Fruit fly (Drosophila melanogaster) whole organism, embryonic: ENCODE results near the gene Polr1B.
A peak's percentile ranks its signal among the peaks of the same experiment; 100 is the strongest.

Source experiments
- Adf1 ChIP-seq: fragments of 200-800 bp; sonication (Bioruptor generic); IDR thresholded peaks from 2 replicates; pipeline ENCODE4 v1.3.6; 2022; ENCODE audit warnings: missing biosample characterization, missing genetic modification characterization
- Antp ChIP-seq: fragments of 200-800 bp; sonication (Bioruptor generic); optimal IDR thresholded peaks from 3 replicates; lab custom pipeline; 2016; ENCODE audit warnings: missing biosample characterization, missing genetic modification characterization
- Bgb ChIP-seq: fragments of 200-800 bp; sonication (Bioruptor generic); IDR thresholded peaks from 2 replicates; pipeline ENCODE4 v1.3.6; 2022; ENCODE audit warnings: missing biosample characterization, missing genetic modification characterization; ENCODE audit not compliant: partially characterized antibody
- CG13624 ChIP-seq: fragments of 200-800 bp; sonication (Bioruptor generic); optimal IDR thresholded peaks from 2 replicates; lab custom pipeline; 2016; ENCODE audit warnings: missing biosample characterization, missing genetic modification characterization
- CG13894 ChIP-seq: fragments of 200-800 bp; sonication (Bioruptor generic); optimal IDR thresholded peaks from 3 replicates; lab custom pipeline; 2018; ENCODE audit warnings: missing biosample characterization, mild to moderate bottlenecking, missing genetic modification characterization, moderate library complexity
- CG14710 ChIP-seq: fragments of 200-800 bp; sonication (Bioruptor generic); optimal IDR thresholded peaks from 3 replicates; lab custom pipeline; 2019; ENCODE audit warnings: missing biosample characterization, mild to moderate bottlenecking, missing genetic modification characterization, moderate library complexity
- CG15514 ChIP-seq: fragments of 200-800 bp; sonication (Bioruptor generic); optimal IDR thresholded peaks from 3 replicates; lab custom pipeline; 2017; ENCODE audit warnings: missing biosample characterization, missing genetic modification characterization, mild to moderate bottlenecking, moderate library complexity, missing genetic modification reagents
- CG17361 ChIP-seq: fragments of 200-800 bp; sonication (Bioruptor generic); IDR thresholded peaks from 3 replicates; pipeline ENCODE4 v1.3.6; 2022; ENCODE audit warnings: missing biosample characterization, missing genetic modification characterization
- CG17385 ChIP-seq: fragments of 200-800 bp; sonication (Bioruptor generic); optimal IDR thresholded peaks from 3 replicates; lab custom pipeline; 2018; ENCODE audit warnings: missing biosample characterization, mild to moderate bottlenecking, missing genetic modification characterization
- CG2129 ChIP-seq: fragments of 200-800 bp; sonication (Bioruptor generic); IDR thresholded peaks from 2 replicates; pipeline ENCODE4 v1.3.6; 2022; ENCODE audit warnings: missing biosample characterization, missing genetic modification characterization; ENCODE audit not compliant: partially characterized antibody
- CG2202 ChIP-seq: fragments of 200-800 bp; sonication (Bioruptor generic); optimal IDR thresholded peaks from 2 replicates; lab custom pipeline; 2018; ENCODE audit warnings: missing biosample characterization, mild to moderate bottlenecking, missing genetic modification characterization
- CG30020 ChIP-seq: fragments of 200-800 bp; optimal IDR thresholded peaks from 2 replicates; lab custom pipeline; 2019; ENCODE audit warnings: missing biosample characterization, mild to moderate bottlenecking, missing genetic modification characterization, moderate library complexity
- CG34422 ChIP-seq: fragments of 200-800 bp; sonication (Bioruptor generic); IDR thresholded peaks from 3 replicates; pipeline ENCODE4 v1.3.6; 2022; ENCODE audit warnings: missing biosample characterization, missing genetic modification characterization
- CG4424 ChIP-seq: fragments of 200-800 bp; sonication (Bioruptor generic); optimal IDR thresholded peaks from 3 replicates; lab custom pipeline; 2016; ENCODE audit warnings: missing biosample characterization, missing genetic modification characterization
- CG4730 ChIP-seq: fragments of 200-800 bp; sonication (Bioruptor generic); IDR thresholded peaks from 2 replicates; pipeline ENCODE4 v1.3.6; 2022; ENCODE audit warnings: missing biosample characterization, missing genetic modification characterization
- CG5953 ChIP-seq: fragments of 200-800 bp; sonication (Bioruptor generic); IDR thresholded peaks from 2 replicates; pipeline ENCODE4 v1.3.6; 2022; ENCODE audit warnings: missing biosample characterization, missing genetic modification characterization
- CG7271 ChIP-seq: fragments of 200-800 bp; sonication (Bioruptor generic); optimal IDR thresholded peaks from 2 replicates; lab custom pipeline; 2018; ENCODE audit warnings: missing biosample characterization, mild to moderate bottlenecking, missing genetic modification characterization, moderate library complexity
- CG7556 ChIP-seq: fragments of 200-800 bp; sonication (Bioruptor generic); optimal IDR thresholded peaks from 2 replicates; lab custom pipeline; 2017; ENCODE audit warnings: missing biosample characterization, mild to moderate bottlenecking, missing genetic modification characterization
- CG7963 ChIP-seq: fragments of 200-800 bp; sonication (Bioruptor generic); IDR thresholded peaks from 3 replicates; pipeline ENCODE4 v1.3.6; 2022; ENCODE audit warnings: missing biosample characterization, missing genetic modification characterization; ENCODE audit not compliant: partially characterized antibody
- CG8290 ChIP-seq, 3 experiments: fragments of 200-800 bp; sonication (Bioruptor generic); optimal IDR thresholded peaks; 2 replicates each; lab custom pipeline; 2016 to 2019; ENCODE audit warnings: missing biosample characterization in 3 of 3, missing genetic modification characterization in 3 of 3, mild to moderate bottlenecking in 2 of 3, moderate library complexity in 1 of 3
- D ChIP-seq, 2 experiments: fragments of 200-800 bp in 1 of 2; fragments of >200 bp in 1 of 2; sonication (Bioruptor generic) in 1 of 2; optimal IDR thresholded peaks; 2 replicates in 1 of 2; 3 replicates in 1 of 2; lab custom pipeline; 2017; ENCODE audit warnings: mild to moderate bottlenecking in 1 of 2, missing biosample characterization in 1 of 2, missing genetic modification characterization in 1 of 2, missing genetic modification reagents in 1 of 2
- Dp ChIP-seq: fragments of 200-800 bp; sonication (Bioruptor generic); optimal IDR thresholded peaks from 2 replicates; lab custom pipeline; 2018; ENCODE audit warnings: missing biosample characterization, mild to moderate bottlenecking, missing genetic modification characterization, moderate library complexity
- Ets97D ChIP-seq: fragments of 200-800 bp; sonication (Bioruptor generic); optimal IDR thresholded peaks from 3 replicates; lab custom pipeline; 2016; ENCODE audit warnings: missing biosample characterization, missing genetic modification characterization
- Fer2 ChIP-seq: fragments of 200-800 bp; sonication (Bioruptor generic); optimal IDR thresholded peaks from 2 replicates; lab custom pipeline; 2018; ENCODE audit warnings: missing biosample characterization, mild to moderate bottlenecking, missing genetic modification characterization, moderate library complexity
- H2.0 ChIP-seq: fragments of 200-800 bp; sonication (Bioruptor generic); IDR thresholded peaks from 2 replicates; pipeline ENCODE4 v1.3.6; 2022; ENCODE audit warnings: missing biosample characterization, missing genetic modification characterization
- HLH4C ChIP-seq: fragments of 200-800 bp; sonication (Bioruptor generic); IDR thresholded peaks from 3 replicates; pipeline ENCODE4 v1.3.6; 2022; ENCODE audit warnings: missing biosample characterization, missing genetic modification characterization; ENCODE audit not compliant: partially characterized antibody
- HmgD ChIP-seq: fragments of 200-800 bp; sonication (Bioruptor generic); optimal IDR thresholded peaks from 3 replicates; lab custom pipeline; 2016; ENCODE audit warnings: missing biosample characterization, missing genetic modification characterization
- Lhr ChIP-seq: fragments of 200-800 bp; sonication (Bioruptor generic); optimal IDR thresholded peaks from 3 replicates; lab custom pipeline; 2017; ENCODE audit warnings: mild to moderate bottlenecking, missing biosample characterization, missing genetic modification reagents, missing genetic modification characterization
- Mad ChIP-seq: fragments of 200-800 bp; sonication (Bioruptor generic); optimal IDR thresholded peaks from 2 replicates; lab custom pipeline; 2016; ENCODE audit warnings: missing biosample characterization, missing genetic modification characterization
- NFAT ChIP-seq: fragments of 200-800 bp; sonication (Bioruptor generic); IDR thresholded peaks from 2 replicates; pipeline ENCODE4 v1.3.6; 2022; ENCODE audit warnings: missing biosample characterization, missing genetic modification characterization
- Xbp1 ChIP-seq: fragments of 200-800 bp; sonication (Bioruptor generic); optimal IDR thresholded peaks from 3 replicates; lab custom pipeline; 2016; ENCODE audit warnings: missing biosample characterization, mild to moderate bottlenecking, missing genetic modification characterization
- bab2 ChIP-seq: fragments of 200-800 bp; sonication (Bioruptor generic); optimal IDR thresholded peaks from 2 replicates; lab custom pipeline; 2016; ENCODE audit warnings: missing biosample characterization, missing genetic modification characterization
- bbx ChIP-seq: fragments of 200-800 bp; sonication (Bioruptor generic); IDR thresholded peaks from 2 replicates; pipeline ENCODE4 v1.3.6; 2022; ENCODE audit warnings: missing biosample characterization, missing genetic modification characterization; ENCODE audit not compliant: partially characterized antibody
- emc ChIP-seq: fragments of 200-800 bp; sonication (Bioruptor generic); optimal IDR thresholded peaks from 2 replicates; lab custom pipeline; 2016; ENCODE audit warnings: missing biosample characterization, missing genetic modification characterization
- gro ChIP-seq: fragments of 200-800 bp; sonication (Bioruptor generic); optimal IDR thresholded peaks from 2 replicates; lab custom pipeline; 2016; ENCODE audit warnings: missing biosample characterization, missing genetic modification characterization
- mld ChIP-seq: fragments of 200-800 bp; sonication (Bioruptor generic); IDR thresholded peaks from 3 replicates; pipeline ENCODE4 v1.3.6; 2022; ENCODE audit warnings: missing biosample characterization, missing genetic modification characterization; ENCODE audit not compliant: partially characterized antibody
- nau ChIP-seq: fragments of 200-800 bp; sonication (Bioruptor generic); optimal IDR thresholded peaks from 3 replicates; lab custom pipeline; 2017; ENCODE audit warnings: missing biosample characterization, mild to moderate bottlenecking, missing genetic modification characterization, missing genetic modification reagents
- nom ChIP-seq: fragments of 200-800 bp; sonication (Bioruptor generic); optimal IDR thresholded peaks from 2 replicates; lab custom pipeline; 2017; ENCODE audit warnings: missing biosample characterization, missing genetic modification characterization, mild to moderate bottlenecking, moderate library complexity, missing genetic modification reagents
- otp ChIP-seq: fragments of 200-800 bp; sonication (Bioruptor generic); IDR thresholded peaks from 3 replicates; pipeline ENCODE4, ENCODE4 v1.3.6; 2022; ENCODE audit warnings: missing biosample characterization, missing genetic modification characterization
- pzg ChIP-seq: fragments of 200-800 bp; sonication (Bioruptor generic); optimal IDR thresholded peaks from 3 replicates; lab custom pipeline; 2018; ENCODE audit warnings: missing biosample characterization, mild to moderate bottlenecking, missing genetic modification characterization, moderate library complexity
- scrt ChIP-seq: fragments of 200-800 bp; sonication (Bioruptor generic); optimal IDR thresholded peaks from 2 replicates; lab custom pipeline; 2018; ENCODE audit warnings: missing biosample characterization, mild to moderate bottlenecking, missing genetic modification characterization, moderate library complexity
- sqz ChIP-seq: fragments of 200-800 bp; sonication (Bioruptor generic); optimal IDR thresholded peaks from 3 replicates; lab custom pipeline; 2018; ENCODE audit warnings: missing biosample characterization, mild to moderate bottlenecking, missing genetic modification characterization
- tgo ChIP-seq: fragments of 200-800 bp; sonication (Bioruptor generic); IDR thresholded peaks from 3 replicates; pipeline ENCODE4 v1.3.6; 2022; ENCODE audit warnings: missing biosample characterization, missing genetic modification characterization
- twi ChIP-seq: fragments of 200-800 bp; optimal IDR thresholded peaks from 2 replicates; lab custom pipeline; 2019; ENCODE audit warnings: missing biosample characterization, mild to moderate bottlenecking, missing genetic modification characterization, moderate library complexity
- vnd ChIP-seq: fragments of 200-800 bp; sonication (Bioruptor generic); IDR thresholded peaks from 3 replicates; pipeline ENCODE4 v1.3.6; 2022; ENCODE audit warnings: missing biosample characterization, missing genetic modification characterization; ENCODE audit not compliant: partially characterized antibody
- zen2 ChIP-seq: fragments of 200-800 bp; sonication (Bioruptor generic); IDR thresholded peaks from 3 replicates; pipeline ENCODE4 v1.3.6; 2022; ENCODE audit warnings: missing biosample characterization, missing genetic modification characterization; ENCODE audit not compliant: partially characterized antibody
- zf30C ChIP-seq: fragments of 200-800 bp; sonication (Bioruptor generic); optimal IDR thresholded peaks from 3 replicates; lab custom pipeline; 2018; ENCODE audit warnings: missing biosample characterization, mild to moderate bottlenecking, missing genetic modification characterization

Gene Polr1B

dm6 chr2L:421119-421821 lies 17.2 kb downstream of the Polr1B start, which contains the start of the genes CG11885 and CG13692 (continued):
- TF ChIP-seq sqz (GFP tag; lab: Kevin White, UChicago): peak; percentile 81
- no peak for TF ChIP-seq Adf1
- TF ChIP-seq twi (tag; lab: Kevin White, UChicago): peak; percentile 25
- TF ChIP-seq Mad (GFP tag; lab: Kevin White, UChicago): peak; percentile 45
- 0 out of 2 replicates have a peak, but pooled peaks have one; percentile 21 for TF ChIP-seq NFAT (GFP tag; lab: Robert Waterston, UW)
- TF ChIP-seq Ets97D (GFP tag; lab: Kevin White, UChicago): peak; percentile 94
- TF ChIP-seq CG2202 (tag; lab: Kevin White, UChicago): no peak
- peak; percentile 18 for TF ChIP-seq zf30C (GFP tag; lab: Kevin White, UChicago)
- TF ChIP-seq bbx: peak; percentile 99
- peak; percentile 89 for TF ChIP-seq CG2129 (GFP tag; lab: Robert Waterston, UW)
- TF ChIP-seq Dp (GFP tag; lab: Kevin White, UChicago): peak; percentile 81
- TF ChIP-seq D (optimal IDR thresholded peaks at IDR 0.05; lab: Kevin White, UChicago): peak; percentile 76
- no peak for TF ChIP-seq D (GFP tag; optimal IDR thresholded peaks at IDR 0.05; lab: Kevin White, UChicago)
- TF ChIP-seq CG7556 (GFP tag; lab: Kevin White, UChicago): no peak
- peak; percentile 76 for TF ChIP-seq CG13894 (tag; lab: Kevin White, UChicago)
- TF ChIP-seq CG30020 (tag; lab: Kevin White, UChicago): peak; percentile 46
- TF ChIP-seq Bgb (GFP tag; lab: Robert Waterston, UW): peak; percentile 99
- peak; percentile 18; the same call in 1 of the 3 replicates for TF ChIP-seq CG34422
- no peak for TF ChIP-seq CG4730
- peak; percentile 35; the same call in 1 of the 3 replicates for TF ChIP-seq CG17361 (GFP tag; lab: Robert Waterston, UW)
- TF ChIP-seq nom: peak; percentile 34
- TF ChIP-seq CG15514 (GFP tag; lab: Kevin White, UChicago): peak; percentile 95
- 0 out of 3 replicates have a peak, but pooled peaks have one; percentile 6 for TF ChIP-seq otp
- peak; percentile 86 for TF ChIP-seq HmgD (GFP tag; lab: Kevin White, UChicago)
- TF ChIP-seq gro (GFP tag; lab: Kevin White, UChicago): peak; percentile 56
- TF ChIP-seq mld (GFP tag; lab: Robert Waterston, UW): peak; percentile 96
- peak; percentile 98 for TF ChIP-seq pzg
- peak; percentile 27 for TF ChIP-seq CG7271 (tag; lab: Kevin White, UChicago)
- no peak for TF ChIP-seq tgo (GFP tag; lab: Robert Waterston, UW)
- peak; percentile 70 for TF ChIP-seq Lhr (GFP tag; lab: Kevin White, UChicago)
- no peak for TF ChIP-seq emc (GFP tag; lab: Kevin White, UChicago)
- peak; percentile 26 for TF ChIP-seq Antp (GFP tag; lab: Kevin White, UChicago)
- TF ChIP-seq bab2 (GFP tag; lab: Kevin White, UChicago): no peak
- TF ChIP-seq CG13624 (GFP tag; lab: Kevin White, UChicago): peak; percentile 65
- peak; percentile 93 for TF ChIP-seq CG8290 (GFP tag; optimal IDR thresholded peaks at IDR 0.05; lab: Kevin White, UChicago)
- TF ChIP-seq CG8290 (tag; optimal IDR thresholded peaks at IDR 0.05; lab: Kevin White, UChicago): peak in 1 of 2 experiments; percentile 88
- TF ChIP-seq CG17385 (GFP tag; lab: Kevin White, UChicago): peak; percentile 15
- TF ChIP-seq CG4424 (GFP tag; lab: Kevin White, UChicago): peak; percentile 30
- TF ChIP-seq Fer2 (tag; lab: Kevin White, UChicago): peak; percentile 38
- TF ChIP-seq scrt: no peak
- TF ChIP-seq H2.0 (GFP tag; lab: Robert Waterston, UW): no peak
- TF ChIP-seq CG14710 (tag; lab: Kevin White, UChicago): peak; percentile 81
- TF ChIP-seq HLH4C: peak; percentile 97
- peak; percentile 53 for TF ChIP-seq Xbp1 (GFP tag; lab: Kevin White, UChicago)
- peak; percentile 96 for TF ChIP-seq CG7963 (GFP tag; lab: Robert Waterston, UW)
- TF ChIP-seq CG5953 (GFP tag; lab: Robert Waterston, UW): no peak
- TF ChIP-seq zen2 (GFP tag; lab: Robert Waterston, UW): peak; percentile 99
- peak; percentile 27 for TF ChIP-seq nau (GFP tag; lab: Kevin White, UChicago)
- TF ChIP-seq vnd (GFP tag; lab: Robert Waterston, UW): peak; percentile 93
